Fruit fly (Drosophila melanogaster) whole organism, embryonic: ENCODE measurements around the gene TfAP-2.

Source experiments
- Asciz ChIP-seq: fragments of 200-800 bp; sonication (Bioruptor generic); optimal IDR thresholded peaks from 2 replicates; lab custom pipeline; 2017; ENCODE audit warnings: missing biosample characterization, mild to moderate bottlenecking, missing genetic modification characterization, missing genetic modification reagents
- B-H2 ChIP-seq: fragments of 200-800 bp; sonication (Bioruptor generic); optimal IDR thresholded peaks from 2 replicates; lab custom pipeline; 2018; ENCODE audit warnings: missing biosample characterization, mild to moderate bottlenecking, missing genetic modification characterization
- Bgb ChIP-seq: fragments of 200-800 bp; sonication (Bioruptor generic); IDR thresholded peaks from 2 replicates; pipeline ENCODE4 v1.3.6; 2022; ENCODE audit warnings: missing biosample characterization, missing genetic modification characterization; ENCODE audit not compliant: partially characterized antibody
- CG10147 ChIP-seq: fragments of 200-800 bp; sonication (Bioruptor generic); optimal IDR thresholded peaks from 2 replicates; lab custom pipeline; 2019; ENCODE audit warnings: missing biosample characterization, mild to moderate bottlenecking, missing genetic modification characterization, moderate library complexity
- CG10366 ChIP-seq: fragments of 200-800 bp; sonication (Bioruptor generic); IDR thresholded peaks from 2 replicates; pipeline ENCODE4 v1.3.6; 2022; ENCODE audit warnings: missing biosample characterization, missing genetic modification characterization
- CG11456 ChIP-seq: fragments of 200-800 bp; sonication (Bioruptor generic); IDR thresholded peaks from 3 replicates; pipeline ENCODE4 v1.3.6; 2022; ENCODE audit warnings: missing biosample characterization, missing genetic modification characterization
- CG12071 ChIP-seq: fragments of 200-800 bp; sonication (Bioruptor generic); optimal IDR thresholded peaks from 3 replicates; lab custom pipeline; 2018; ENCODE audit warnings: missing biosample characterization, mild to moderate bottlenecking, missing genetic modification characterization
- CG12659 ChIP-seq: fragments of 200-800 bp; sonication (Bioruptor generic); optimal IDR thresholded peaks from 3 replicates; lab custom pipeline; 2017; ENCODE audit warnings: mild to moderate bottlenecking, missing biosample characterization, missing genetic modification reagents, missing genetic modification characterization
- CG12744 ChIP-seq: fragments of 200-800 bp; sonication (Bioruptor generic); optimal IDR thresholded peaks from 2 replicates; lab custom pipeline; 2016; ENCODE audit warnings: missing biosample characterization, missing genetic modification characterization
- CG14667 ChIP-seq: fragments of 200-800 bp; sonication (Bioruptor generic); IDR thresholded peaks from 2 replicates; pipeline ENCODE4 v1.3.6; 2022; ENCODE audit warnings: missing biosample characterization, missing genetic modification characterization
- CG15011 ChIP-seq: fragments of 200-800 bp; sonication (Bioruptor generic); optimal IDR thresholded peaks from 3 replicates; lab custom pipeline; 2018; ENCODE audit warnings: missing biosample characterization, mild to moderate bottlenecking, missing genetic modification characterization
- CG1602 ChIP-seq: fragments of 200-800 bp; sonication (Bioruptor generic); optimal IDR thresholded peaks from 3 replicates; lab custom pipeline; 2016; ENCODE audit warnings: missing biosample characterization, missing genetic modification characterization
- CG17612 ChIP-seq: fragments of 200-800 bp; sonication (Bioruptor generic); IDR thresholded peaks from 2 replicates; pipeline ENCODE4 v1.3.6; 2022; ENCODE audit warnings: missing biosample characterization, missing genetic modification characterization
- CG17802 ChIP-seq: fragments of 200-800 bp; sonication (Bioruptor generic); optimal IDR thresholded peaks from 2 replicates; lab custom pipeline; 2018; ENCODE audit warnings: missing biosample characterization, mild to moderate bottlenecking, missing genetic modification characterization, moderate library complexity
- CG18619 ChIP-seq: fragments of 200-800 bp; sonication (Bioruptor generic); optimal IDR thresholded peaks from 3 replicates; lab custom pipeline; 2017; ENCODE audit warnings: missing biosample characterization, mild to moderate bottlenecking, missing genetic modification characterization
- CG2202 ChIP-seq: fragments of 200-800 bp; sonication (Bioruptor generic); optimal IDR thresholded peaks from 2 replicates; lab custom pipeline; 2018; ENCODE audit warnings: missing biosample characterization, mild to moderate bottlenecking, missing genetic modification characterization
- CG3847 ChIP-seq: fragments of 200-800 bp; sonication (Bioruptor generic); IDR thresholded peaks from 2 replicates; pipeline ENCODE4 v1.3.6; 2022; ENCODE audit warnings: missing biosample characterization, missing genetic modification characterization
- CG4328 ChIP-seq: fragments of 200-800 bp; sonication (Bioruptor generic); optimal IDR thresholded peaks from 3 replicates; lab custom pipeline; 2017; ENCODE audit warnings: missing biosample characterization, missing genetic modification reagents, missing genetic modification characterization
- CG4404 ChIP-seq: fragments of 200-800 bp; sonication (Bioruptor generic); IDR thresholded peaks from 2 replicates; pipeline ENCODE4 v1.3.6; 2022; ENCODE audit warnings: missing biosample characterization, missing genetic modification characterization
- CG4707 ChIP-seq: fragments of 200-800 bp; sonication (Bioruptor generic); optimal IDR thresholded peaks from 2 replicates; lab custom pipeline; 2018; ENCODE audit warnings: missing biosample characterization, mild to moderate bottlenecking, missing genetic modification characterization, moderate library complexity
- CG4820 ChIP-seq: fragments of 200-800 bp; sonication (Bioruptor generic); optimal IDR thresholded peaks from 3 replicates; lab custom pipeline; 2016; ENCODE audit warnings: missing biosample characterization, missing genetic modification characterization
- CG6813 ChIP-seq: fragments of 200-800 bp; sonication (Bioruptor generic); optimal IDR thresholded peaks from 2 replicates; lab custom pipeline; 2017; ENCODE audit warnings: missing biosample characterization, missing genetic modification characterization, mild to moderate bottlenecking, moderate library complexity, missing genetic modification reagents
- CG8478 ChIP-seq: fragments of >200 bp; optimal IDR thresholded peaks from 2 replicates; lab custom pipeline; 2018
- CTCF ChIP-seq: fragments of 200-800 bp; sonication (Bioruptor generic); optimal IDR thresholded peaks from 2 replicates; lab custom pipeline; 2017; ENCODE audit warnings: missing biosample characterization, mild to moderate bottlenecking, missing genetic modification characterization, moderate library complexity
- Chrac-16 ChIP-seq: fragments of 200-800 bp; sonication (Bioruptor generic); optimal IDR thresholded peaks from 3 replicates; lab custom pipeline; 2016; ENCODE audit warnings: missing biosample characterization, missing genetic modification characterization
- Dek ChIP-seq: fragments of 200-800 bp; sonication (Bioruptor generic); optimal IDR thresholded peaks from 3 replicates; lab custom pipeline; 2019; ENCODE audit warnings: missing biosample characterization, mild to moderate bottlenecking, missing genetic modification characterization, moderate library complexity
- GATAe ChIP-seq: fragments of 200-800 bp; sonication (Bioruptor generic); conservative IDR thresholded peaks from 2 replicates; pipeline ENCODE4 v1.3.6; 2022; ENCODE audit warnings: missing biosample characterization, missing genetic modification characterization
- H15 ChIP-seq: fragments of 200-800 bp; sonication (Bioruptor generic); IDR thresholded peaks from 3 replicates; pipeline ENCODE4 v1.3.6; 2022; ENCODE audit warnings: missing biosample characterization, missing genetic modification characterization
- MESR4 ChIP-seq: fragments of 200-800 bp; sonication (Bioruptor generic); optimal IDR thresholded peaks from 2 replicates; lab custom pipeline; 2018; ENCODE audit warnings: missing biosample characterization, mild to moderate bottlenecking, missing genetic modification characterization, moderate library complexity
- Mad ChIP-seq: fragments of 200-800 bp; sonication (Bioruptor generic); optimal IDR thresholded peaks from 2 replicates; lab custom pipeline; 2016; ENCODE audit warnings: missing biosample characterization, missing genetic modification characterization
- Poxn ChIP-seq: fragments of 200-800 bp; sonication (Bioruptor generic); IDR thresholded peaks from 2 replicates; pipeline ENCODE4 v1.3.6; 2022; ENCODE audit warnings: missing biosample characterization, missing genetic modification characterization
- Sox102F ChIP-seq: fragments of 200-800 bp; sonication (Bioruptor generic); optimal IDR thresholded peaks from 2 replicates; lab custom pipeline; 2018; ENCODE audit warnings: missing biosample characterization, mild to moderate bottlenecking, missing genetic modification characterization, moderate library complexity
- Stat92E ChIP-seq, 3 experiments: fragments of >200 bp in 2 of 3; fragments of 200-800 bp in 1 of 3; sonication (Bioruptor generic) in 1 of 3; optimal IDR thresholded peaks; 2 replicates each; lab custom pipeline; 2017 to 2019; ENCODE audit warnings: missing biosample characterization in 3 of 3, missing genetic modification characterization in 3 of 3, mild to moderate bottlenecking in 1 of 3, moderate library complexity in 1 of 3
- Vsx1 ChIP-seq: fragments of 200-800 bp; sonication (Bioruptor generic); optimal IDR thresholded peaks from 2 replicates; lab custom pipeline; 2017; ENCODE audit warnings: missing biosample characterization, mild to moderate bottlenecking, missing genetic modification characterization, missing genetic modification reagents
- bab2 ChIP-seq: fragments of 200-800 bp; sonication (Bioruptor generic); optimal IDR thresholded peaks from 2 replicates; lab custom pipeline; 2016; ENCODE audit warnings: missing biosample characterization, missing genetic modification characterization
- chn ChIP-seq: fragments of 200-800 bp; sonication (Bioruptor generic); optimal IDR thresholded peaks from 2 replicates; lab custom pipeline; 2016; ENCODE audit warnings: missing biosample characterization, missing genetic modification characterization
- crol ChIP-seq: fragments of 200-800 bp; sonication (Bioruptor generic); IDR thresholded peaks from 2 replicates; pipeline ENCODE4 v1.3.6; 2022; ENCODE audit warnings: missing biosample characterization, missing genetic modification characterization
- danr ChIP-seq: fragments of 200-800 bp; sonication (Bioruptor generic); IDR thresholded peaks from 2 replicates; pipeline ENCODE4 v1.3.6; 2022; ENCODE audit warnings: missing biosample characterization, missing genetic modification characterization
- dimm ChIP-seq: fragments of 200-800 bp; sonication (Bioruptor generic); IDR thresholded peaks from 2 replicates; pipeline ENCODE4 v1.3.6; 2022; ENCODE audit warnings: missing biosample characterization, missing genetic modification characterization
- disco-r ChIP-seq: fragments of 200-800 bp; sonication (Bioruptor generic); optimal IDR thresholded peaks from 2 replicates; lab custom pipeline; 2016; ENCODE audit warnings: missing biosample characterization, missing genetic modification characterization
- eve ChIP-seq, 2 experiments: fragments of >200 bp; optimal IDR thresholded peaks; 2 replicates each; lab custom pipeline; 2017; ENCODE audit warnings: missing biosample characterization in 2 of 2, missing genetic modification characterization in 2 of 2
- fu2 ChIP-seq: fragments of 200-800 bp; sonication (Bioruptor generic); optimal IDR thresholded peaks from 2 replicates; lab custom pipeline; 2016; ENCODE audit warnings: missing biosample characterization, missing genetic modification characterization
- gt ChIP-seq: fragments of 200-800 bp; sonication (Bioruptor generic); IDR thresholded peaks from 2 replicates; pipeline ENCODE4 v1.3.6; 2022; ENCODE audit warnings: missing biosample characterization, missing genetic modification characterization
- h ChIP-seq: fragments of >200 bp; optimal IDR thresholded peaks from 2 replicates; lab custom pipeline; 2017
- maf-S ChIP-seq: fragments of 200-800 bp; sonication (Bioruptor generic); optimal IDR thresholded peaks from 2 replicates; lab custom pipeline; 2016; ENCODE audit warnings: missing biosample characterization, missing genetic modification characterization
- pb ChIP-seq: fragments of 200-800 bp; sonication (Bioruptor generic); optimal IDR thresholded peaks from 3 replicates; lab custom pipeline; 2016; ENCODE audit warnings: missing biosample characterization, missing genetic modification characterization
- pros ChIP-seq: fragments of 200-800 bp; sonication (Bioruptor generic); optimal IDR thresholded peaks from 3 replicates; lab custom pipeline; 2019; ENCODE audit warnings: missing biosample characterization, mild to moderate bottlenecking, missing genetic modification characterization, moderate library complexity
- psq ChIP-seq: fragments of 200-800 bp; sonication (Bioruptor generic); optimal IDR thresholded peaks from 2 replicates; lab custom pipeline; 2017; ENCODE audit warnings: missing biosample characterization, missing genetic modification characterization
- repo ChIP-seq: fragments of 200-800 bp; sonication (Bioruptor generic); optimal IDR thresholded peaks from 2 replicates; lab custom pipeline; 2016; ENCODE audit warnings: missing biosample characterization, missing genetic modification characterization
- sisA ChIP-seq: fragments of 200-800 bp; sonication (Bioruptor generic); IDR thresholded peaks from 2 replicates; pipeline ENCODE4 v1.3.6; 2022; ENCODE audit warnings: missing biosample characterization, missing genetic modification characterization
- slou ChIP-seq: fragments of 200-800 bp; sonication (Bioruptor generic); optimal IDR thresholded peaks from 3 replicates; lab custom pipeline; 2016; ENCODE audit warnings: missing biosample characterization, missing genetic modification characterization
- slp2 ChIP-seq: fragments of 200-800 bp; sonication (Bioruptor generic); optimal IDR thresholded peaks from 2 replicates; lab custom pipeline; 2016; ENCODE audit warnings: missing biosample characterization, missing genetic modification characterization
- toy ChIP-seq: fragments of 200-800 bp; sonication (Bioruptor generic); IDR thresholded peaks from 2 replicates; pipeline ENCODE4 v1.3.6; 2022; ENCODE audit warnings: missing biosample characterization, missing genetic modification characterization
- tup ChIP-seq: fragments of 200-800 bp; sonication (Bioruptor generic); optimal IDR thresholded peaks from 2 replicates; lab custom pipeline; 2016; ENCODE audit warnings: missing biosample characterization, mild to moderate bottlenecking, missing genetic modification characterization, moderate library complexity

Gene TfAP-2

DNA sequence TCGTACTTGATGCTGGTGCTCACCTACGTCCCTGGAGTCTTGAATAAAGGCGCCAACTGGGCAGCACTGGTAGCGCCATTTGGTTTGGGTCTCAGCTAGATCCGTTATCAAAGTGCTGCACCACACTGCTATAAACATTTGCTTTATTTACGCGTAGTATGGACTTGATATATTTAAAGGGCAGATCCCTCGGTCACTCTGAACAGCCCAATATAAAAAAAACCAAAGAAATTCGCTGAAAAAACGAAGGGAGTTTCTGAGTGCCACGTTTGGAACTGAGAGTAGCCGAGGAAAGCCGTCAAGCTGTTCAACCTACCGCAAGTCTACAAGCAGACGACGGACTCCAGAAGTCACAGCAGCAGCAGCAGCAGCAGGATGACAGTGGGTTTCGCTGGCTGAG lies 54.2 kb downstream of the TfAP-2 start, which contains the start of gene Atox1 (continued):
- TF ChIP-seq repo (GFP tag; lab: Kevin White, UChicago) (peak; percentile 5), CG3847 (peak; percentile 77), Bgb (GFP tag; lab: Robert Waterston, UW) (peak; percentile 37), Sox102F (no peak), CG10147 (GFP tag; lab: Kevin White, UChicago) (peak; percentile 46), maf-S (no peak), slp2 (peak; percentile 17), CG4404 (GFP tag; lab: Robert Waterston, UW) (no peak), CG2202 (tag; lab: Kevin White, UChicago) (no peak), h (no peak), CG4328 (GFP tag; lab: Kevin White, UChicago) (peak; percentile 43), CG15011 (GFP tag; lab: Kevin White, UChicago) (no peak), CG18619 (peak; percentile 38), Chrac-16 (GFP tag; lab: Kevin White, UChicago) (peak; percentile 10), Vsx1 (GFP tag; lab: Kevin White, UChicago) (no peak), CG17612 (GFP tag; lab: Robert Waterston, UW) (no peak), danr (GFP tag; lab: Robert Waterston, UW) (no peak), CG6813 (GFP tag; lab: Kevin White, UChicago) (no peak), pros (no peak), B-H2 (GFP tag; lab: Kevin White, UChicago) (peak; percentile 76), CG8478 (no peak), toy (no peak), Dek (tag; lab: Kevin White, UChicago) (peak; percentile 52), fu2 (no peak), Mad (no peak), CG12071 (GFP tag; lab: Kevin White, UChicago) (no peak), psq (GFP tag; lab: Kevin White, UChicago) (no peak), MESR4 (GFP tag; lab: Kevin White, UChicago) (peak; percentile 75), GATAe (no peak), slou (GFP tag; lab: Kevin White, UChicago) (no peak), sisA (GFP tag; lab: Robert Waterston, UW) (no peak), bab2 (no peak), CG11456 (GFP tag; lab: Robert Waterston, UW) (peak; percentile 68; the same call in 2 of the 3 replicates), Asciz (GFP tag; lab: Kevin White, UChicago) (no peak), dimm (GFP tag; lab: Robert Waterston, UW) (no peak), Stat92E (GFP tag; optimal IDR thresholded peaks at IDR 0.05; lab: Kevin White, UChicago) (peak in 1 of 3 experiments; percentile 19), chn (no peak), CG12744 (GFP tag; lab: Kevin White, UChicago) (no peak), CG10366 (GFP tag; lab: Robert Waterston, UW) (no peak), CG4820 (GFP tag; lab: Kevin White, UChicago) (no peak), CG17802 (no peak), pb (GFP tag; lab: Kevin White, UChicago) (peak; percentile 23), CG12659 (GFP tag; lab: Kevin White, UChicago) (peak; percentile 65), CG14667 (GFP tag; lab: Robert Waterston, UW) (no peak), H15 (no peak), eve (GFP tag; optimal IDR thresholded peaks at IDR 0.05; lab: Kevin White, UChicago) (no peak), gt (GFP tag; lab: Robert Waterston, UW) (no peak), CG4707 (GFP tag; lab: Kevin White, UChicago) (no peak), disco-r (no peak), CG1602 (no peak), Poxn (GFP tag; lab: Robert Waterston, UW) (no peak), crol (no peak), CTCF (peak; percentile 86), tup (GFP tag; lab: Kevin White, UChicago) (no peak)
